Worm (Caenorhabditis elegans) whole organism, L1 larva: ENCODE results near the gene ostb-1.
A peak's percentile ranks its signal among the peaks of the same experiment; 100 is the strongest.

Source experiments
- C04F5.9 ChIP-seq: sonication (generic microtip); optimal IDR thresholded peaks from 2 replicates; lab custom pipeline; 2016; ENCODE audit warnings: missing genetic modification characterization, missing compliant biosample characterization
- C34B4.2 ChIP-seq: sonication (generic microtip); optimal IDR thresholded peaks from 2 replicates; lab custom pipeline; 2017; ENCODE audit warnings: mild to moderate bottlenecking, missing genetic modification characterization, missing compliant biosample characterization
- F16B12.6 ChIP-seq: fragments of 150-350 bp; optimal IDR thresholded peaks from 2 replicates; lab custom pipeline; 2014; ENCODE audit warnings: missing biosample characterization, missing genetic modification characterization
- aha-1 ChIP-seq: fragments of 150-350 bp; optimal IDR thresholded peaks from 2 replicates; lab custom pipeline; 2014; ENCODE audit warnings: missing biosample characterization, missing genetic modification characterization
- alr-1 ChIP-seq: fragments of 200-800 bp; sonication (Bioruptor generic); optimal IDR thresholded peaks from 2 replicates; lab custom pipeline; 2018; ENCODE audit warnings: borderline replicate concordance, mild to moderate bottlenecking, missing genetic modification characterization, missing compliant biosample characterization
- aly-2 ChIP-seq: fragments of 150-350 bp; optimal IDR thresholded peaks from 2 replicates; lab custom pipeline; 2014; ENCODE audit warnings: missing biosample characterization, missing genetic modification characterization
- ama-1 ChIP-seq: fragments of 150-350 bp; optimal IDR thresholded peaks from 2 replicates; lab custom pipeline; 2014
- ceh-82 ChIP-seq, 3 experiments: fragments of 150-350 bp in 1 of 3; sonication (generic microtip) in 2 of 3; optimal IDR thresholded peaks; 2 replicates each; lab custom pipeline; 2014 to 2017; ENCODE audit warnings: missing biosample characterization in 3 of 3, missing genetic modification characterization in 3 of 3
- ces-1 ChIP-seq: fragments of 150-350 bp; optimal IDR thresholded peaks from 2 replicates; lab custom pipeline; 2014; ENCODE audit warnings: missing biosample characterization, missing genetic modification reagents, missing genetic modification characterization
- dpl-1 ChIP-seq, 3 experiments: fragments of 150-350 bp in 2 of 3; sonication (generic microtip) in 1 of 3; optimal IDR thresholded peaks; 2 replicates each; lab custom pipeline; 2014 to 2017; ENCODE audit warnings: missing biosample characterization in 3 of 3, missing genetic modification characterization in 3 of 3, missing genetic modification reagents in 3 of 3
- dsc-1 ChIP-seq: sonication (generic microtip); optimal IDR thresholded peaks from 2 replicates; lab custom pipeline; 2016; ENCODE audit warnings: mild to moderate bottlenecking, missing genetic modification characterization, missing compliant biosample characterization
- efl-3 ChIP-seq: fragments of 200-800 bp; sonication (Bioruptor generic); optimal IDR thresholded peaks from 2 replicates; lab custom pipeline; 2018; ENCODE audit warnings: mild to moderate bottlenecking, missing genetic modification characterization, missing compliant biosample characterization
- egl-13 ChIP-seq: sonication (generic microtip); optimal IDR thresholded peaks from 2 replicates; lab custom pipeline; 2016; ENCODE audit warnings: missing genotype, missing genetic modification reagents, missing genetic modification characterization, missing compliant biosample characterization
- egl-27 ChIP-seq, 2 experiments: fragments of 150-350 bp in 1 of 2; sonication (generic microtip); optimal IDR thresholded peaks; 3 replicates each; lab custom pipeline; 2017 to 2018; ENCODE audit warnings: missing biosample characterization in 2 of 2, missing genetic modification characterization in 2 of 2, missing genetic modification reagents in 2 of 2
- elt-3 ChIP-seq, 6 experiments: fragments of 150-350 bp in 1 of 6; sonication (generic microtip); optimal IDR thresholded peaks; 2 replicates each; lab custom pipeline; 2017 to 2018; ENCODE audit warnings: missing biosample characterization in 6 of 6, missing genetic modification characterization in 6 of 6, inconsistent platforms in 1 of 6
- fkh-10 ChIP-seq: sonication (generic microtip); optimal IDR thresholded peaks from 2 replicates; lab custom pipeline; 2017; ENCODE audit warnings: missing biosample characterization, missing genetic modification reagents, missing genetic modification characterization
- fkh-4 ChIP-seq: sonication (generic microtip); optimal IDR thresholded peaks from 2 replicates; lab custom pipeline; 2016; ENCODE audit warnings: missing compliant biosample characterization, missing genetic modification characterization, borderline replicate concordance
- fkh-8 ChIP-seq: sonication (generic microtip); optimal IDR thresholded peaks from 2 replicates; lab custom pipeline; 2016; ENCODE audit warnings: mild to moderate bottlenecking, missing genetic modification characterization, missing compliant biosample characterization
- fos-1 ChIP-seq: fragments of 150-350 bp; optimal IDR thresholded peaks from 2 replicates; lab custom pipeline; 2014; ENCODE audit warnings: missing biosample characterization, missing genetic modification characterization
- grh-1 ChIP-seq: fragments of 200-800 bp; sonication (Bioruptor generic); IDR thresholded peaks from 2 replicates; pipeline ENCODE4 v1.3.6; 2022; ENCODE audit warnings: missing genetic modification reagents, missing genetic modification characterization, missing compliant biosample characterization
- hlh-17 ChIP-seq: fragments of 200-800 bp; sonication (Bioruptor generic); optimal IDR thresholded peaks from 2 replicates; lab custom pipeline; 2018; ENCODE audit warnings: missing genetic modification characterization, mild to moderate bottlenecking, missing compliant biosample characterization, moderate library complexity, borderline replicate concordance
- isw-1 ChIP-seq: fragments of 200-800 bp; sonication (Bioruptor generic); IDR thresholded peaks from 2 replicates; pipeline ENCODE4 v1.3.6; 2022; ENCODE audit warnings: missing genetic modification characterization, missing compliant biosample characterization
- jun-1 ChIP-seq: fragments of 150-350 bp; optimal IDR thresholded peaks from 2 replicates; lab custom pipeline; 2014; ENCODE audit warnings: missing biosample characterization, missing genetic modification reagents, missing genetic modification characterization
- lin-13 ChIP-seq: fragments of 150-350 bp; optimal IDR thresholded peaks from 2 replicates; lab custom pipeline; 2014; ENCODE audit warnings: missing biosample characterization, missing genetic modification reagents, missing genetic modification characterization
- lin-14 ChIP-seq: fragments of 200-800 bp; sonication (Bioruptor generic); optimal IDR thresholded peaks from 2 replicates; lab custom pipeline; 2018; ENCODE audit warnings: mild to moderate bottlenecking, missing genetic modification characterization, moderate library complexity, missing compliant biosample characterization
- lin-39 ChIP-seq: fragments of 150-350 bp; optimal IDR thresholded peaks from 2 replicates; lab custom pipeline; 2014; ENCODE audit warnings: missing biosample characterization, missing genetic modification reagents, missing genetic modification characterization
- lir-3 ChIP-seq: sonication (generic microtip); optimal IDR thresholded peaks from 2 replicates; lab custom pipeline; 2016; ENCODE audit warnings: mild to moderate bottlenecking, missing genetic modification characterization, moderate library complexity, missing compliant biosample characterization; ENCODE audit not compliant: poor library complexity
- lsy-2 ChIP-seq, 2 experiments: fragments of 150-350 bp; optimal IDR thresholded peaks; 2 replicates each; lab custom pipeline; 2014; ENCODE audit warnings: missing biosample characterization in 2 of 2, missing genetic modification characterization in 2 of 2
- mab-9 ChIP-seq: fragments of 200-800 bp; sonication (Bioruptor generic); IDR thresholded peaks from 2 replicates; pipeline ENCODE4 v1.3.6; 2022; ENCODE audit warnings: missing genetic modification reagents, missing genetic modification characterization, missing compliant biosample characterization
- mdl-1 ChIP-seq, 2 experiments: fragments of 150-350 bp; optimal IDR thresholded peaks; 2 replicates each; lab custom pipeline; 2014 to 2017; ENCODE audit warnings: missing biosample characterization in 2 of 2, missing genetic modification characterization in 2 of 2, inconsistent platforms in 1 of 2
- mep-1 ChIP-seq: fragments of 150-350 bp; optimal IDR thresholded peaks from 2 replicates; lab custom pipeline; 2014; ENCODE audit warnings: missing biosample characterization, missing genetic modification characterization
- nhr-47 ChIP-seq: sonication (generic microtip); optimal IDR thresholded peaks from 2 replicates; lab custom pipeline; 2016; ENCODE audit warnings: mild to moderate bottlenecking, missing genetic modification characterization, moderate library complexity, missing compliant biosample characterization
- nhr-85 ChIP-seq: sonication (generic microtip); peaks from one replicate; lab custom pipeline; 2016; ENCODE audit warnings: missing genetic modification characterization, inconsistent platforms, missing compliant biosample characterization
- nhr-90 ChIP-seq: sonication (generic microtip); optimal IDR thresholded peaks from 2 replicates; lab custom pipeline; 2016; ENCODE audit warnings: mild to moderate bottlenecking, missing genetic modification characterization, missing compliant biosample characterization; ENCODE audit not compliant: poor library complexity
- pag-3 ChIP-seq: sonication (generic microtip); optimal IDR thresholded peaks from 2 replicates; lab custom pipeline; 2017; ENCODE audit warnings: missing genetic modification characterization, mild to moderate bottlenecking, missing compliant biosample characterization, antibody characterized with exemption, borderline replicate concordance; ENCODE audit not compliant: insufficient read depth
- pax-3 ChIP-seq: fragments of 200-800 bp; sonication (Bioruptor generic); optimal IDR thresholded peaks from 2 replicates; lab custom pipeline; 2018; ENCODE audit warnings: mild to moderate bottlenecking, missing genetic modification characterization, moderate library complexity, missing compliant biosample characterization
- pqm-1 ChIP-seq: sonication (generic microtip); optimal IDR thresholded peaks from 3 replicates; lab custom pipeline; 2017; ENCODE audit warnings: missing biosample characterization, missing genetic modification characterization
- snpc-4 ChIP-seq: fragments of 150-350 bp; optimal IDR thresholded peaks from 2 replicates; lab custom pipeline; 2014; ENCODE audit warnings: missing biosample characterization, missing genetic modification characterization
- sox-4 ChIP-seq: sonication (generic microtip); optimal IDR thresholded peaks from 2 replicates; lab custom pipeline; 2016; ENCODE audit warnings: missing genetic modification characterization, missing compliant biosample characterization
- sptf-1 ChIP-seq: fragments of 150-350 bp; optimal IDR thresholded peaks from 2 replicates; lab custom pipeline; 2014; ENCODE audit warnings: missing biosample characterization, missing genetic modification characterization
- sup-37 ChIP-seq: fragments of 200-800 bp; sonication (Bioruptor generic); optimal IDR thresholded peaks from 2 replicates; lab custom pipeline; 2018; ENCODE audit warnings: mild to moderate bottlenecking, missing genetic modification characterization, missing compliant biosample characterization
- swsn-7 ChIP-seq: sonication (generic microtip); optimal IDR thresholded peaks from 2 replicates; lab custom pipeline; 2016; ENCODE audit warnings: missing genetic modification characterization, missing compliant biosample characterization
- tbx-2 ChIP-seq: sonication (generic microtip); optimal IDR thresholded peaks from 2 replicates; lab custom pipeline; 2016; ENCODE audit warnings: missing genetic modification characterization, missing compliant biosample characterization
- unc-130 ChIP-seq: fragments of 150-350 bp; optimal IDR thresholded peaks from 2 replicates; lab custom pipeline; 2017; ENCODE audit warnings: missing biosample characterization, missing genetic modification characterization, inconsistent platforms
- unc-62 ChIP-seq: fragments of 150-350 bp; optimal IDR thresholded peaks from 2 replicates; lab custom pipeline; 2014; ENCODE audit warnings: missing biosample characterization, missing genetic modification reagents, missing genetic modification characterization
- xbp-1 ChIP-seq: sonication (generic microtip); optimal IDR thresholded peaks from 2 replicates; lab custom pipeline; 2016; ENCODE audit warnings: missing genetic modification characterization, missing compliant biosample characterization
- zip-4 ChIP-seq: fragments of 200-800 bp; sonication (Bioruptor generic); optimal IDR thresholded peaks from 2 replicates; lab custom pipeline; 2018; ENCODE audit warnings: mild to moderate bottlenecking, missing genetic modification characterization, moderate library complexity, missing compliant biosample characterization
- ztf-11 ChIP-seq, 2 experiments: sonication (generic microtip); optimal IDR thresholded peaks; 2 replicates each; lab custom pipeline; 2016 to 2017; ENCODE audit warnings: missing genetic modification characterization in 2 of 2, missing biosample characterization in 1 of 2, missing compliant biosample characterization in 1 of 2
- ztf-4 ChIP-seq: fragments of 150-350 bp; optimal IDR thresholded peaks from 2 replicates; lab custom pipeline; 2014; ENCODE audit warnings: missing biosample characterization, missing genetic modification characterization

ostb-1 gene

DNA sequence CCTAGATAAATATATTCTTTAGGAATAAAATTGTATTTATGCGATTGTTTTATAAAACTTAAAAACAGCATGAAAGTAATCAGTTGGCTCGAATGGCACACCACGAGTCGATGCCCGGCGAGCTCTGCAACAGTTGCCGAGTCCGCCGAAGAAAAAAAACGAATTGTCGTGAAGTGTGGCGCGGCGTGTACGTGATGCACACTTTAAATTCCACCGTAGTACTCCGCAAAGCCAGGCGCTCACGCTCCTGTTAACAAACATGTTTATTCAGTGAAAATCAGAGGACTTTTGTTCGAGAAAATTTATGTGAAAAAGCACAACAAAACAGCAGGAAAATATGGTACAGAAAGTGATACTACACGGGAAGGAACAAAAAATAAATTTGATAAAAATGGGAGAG lies 6.3 kb downstream of the ostb-1 start (continued):
- TF ChIP-seq hlh-17 (GFP tag; lab: Kevin White, UChicago) = no peak
- TF ChIP-seq egl-27 (tag; optimal IDR thresholded peaks at IDR 0.05; lab: Kevin White, UChicago) = no peak
- TF ChIP-seq dsc-1 (tag; lab: Kevin White, UChicago) = no peak
- no peak for TF ChIP-seq ama-1 (lab: Kevin White, UChicago)
- TF ChIP-seq egl-13 (tag; lab: Kevin White, UChicago) = no peak
- no peak for TF ChIP-seq ztf-4
- TF ChIP-seq efl-3 (GFP tag; lab: Kevin White, UChicago) = no peak
- no peak for TF ChIP-seq lin-39
- peak; percentile 87 for TF ChIP-seq pag-3 (tag; lab: Kevin White, UChicago)
- TF ChIP-seq zip-4 (GFP tag; lab: Kevin White, UChicago) = no peak
- peak in 2 of 3 experiments; percentile 3 to 71 for TF ChIP-seq ceh-82 (tag; optimal IDR thresholded peaks at IDR 0.05; lab: Kevin White, UChicago)
- peak; percentile 17 for TF ChIP-seq lin-13 (GFP tag; lab: Kevin White, UChicago)
- TF ChIP-seq lir-3 (tag; lab: Kevin White, UChicago) = no peak
- peak; percentile 47 for TF ChIP-seq mep-1
- no peak for TF ChIP-seq nhr-90 (tag; lab: Kevin White, UChicago)
- peak; percentile 8 for TF ChIP-seq isw-1 (GFP tag; lab: Robert Waterston, UW)
- TF ChIP-seq F16B12.6 (tag; lab: Kevin White, UChicago) = peak; percentile 91
- TF ChIP-seq snpc-4 = peak; percentile 33
- TF ChIP-seq aha-1 (tag; lab: Kevin White, UChicago) = no peak
- TF ChIP-seq ces-1 = no peak
- TF ChIP-seq fkh-8 (tag; lab: Kevin White, UChicago) = peak; percentile 35
- TF ChIP-seq lin-14 (GFP tag; lab: Kevin White, UChicago) = no peak
- no peak for TF ChIP-seq aly-2 (tag; lab: Kevin White, UChicago)
- TF ChIP-seq unc-62 = no peak
- TF ChIP-seq fkh-4 (tag; lab: Kevin White, UChicago) = no peak
- no peak for TF ChIP-seq pqm-1 (tag; lab: Kevin White, UChicago)
- peak in 1 of 2 experiments; percentile 15 for TF ChIP-seq mdl-1 (tag; optimal IDR thresholded peaks at IDR 0.05; lab: Kevin White, UChicago)
- no peak for TF ChIP-seq jun-1 (tag; lab: Kevin White, UChicago)
- TF ChIP-seq fos-1 (tag; lab: Kevin White, UChicago) = no peak
- peak; percentile 90 to 98 for TF ChIP-seq lsy-2 (tag; optimal IDR thresholded peaks at IDR 0.05; lab: Kevin White, UChicago)
- TF ChIP-seq sox-4 (tag; lab: Kevin White, UChicago) = no peak
- peak; percentile 30 for TF ChIP-seq nhr-47 (tag; lab: Kevin White, UChicago)
- no peak for TF ChIP-seq sptf-1
- peak; percentile 54 for TF ChIP-seq unc-130 (tag; lab: Kevin White, UChicago)
- peak; percentile 14 for TF ChIP-seq nhr-85 (tag; lab: Kevin White, UChicago)

- TF ChIP-seq grh-1 = no peak
- peak; percentile 34 for TF ChIP-seq tbx-2
- no peak for TF ChIP-seq egl-13 (tag; lab: Kevin White, UChicago)
- TF ChIP-seq ceh-82 (tag; optimal IDR thresholded peaks at IDR 0.05; lab: Kevin White, UChicago) = peak in 2 of 3 experiments; percentile 20 to 31
- no peak for TF ChIP-seq C34B4.2
- TF ChIP-seq nhr-47 (tag; lab: Kevin White, UChicago) = peak; percentile 52
- peak; percentile 53 for TF ChIP-seq xbp-1
- TF ChIP-seq ztf-4 = no peak
- no peak for TF ChIP-seq alr-1 (tag; lab: Kevin White, UChicago)
- TF ChIP-seq isw-1 (GFP tag; lab: Robert Waterston, UW) = no peak
- TF ChIP-seq aly-2 (tag; lab: Kevin White, UChicago) = no peak
- no peak for TF ChIP-seq ztf-11 (tag; optimal IDR thresholded peaks at IDR 0.05; lab: Kevin White, UChicago)
- no peak for TF ChIP-seq pax-3 (tag; lab: Kevin White, UChicago)
- peak; percentile 36 for TF ChIP-seq lin-13 (GFP tag; lab: Kevin White, UChicago)
- no peak for TF ChIP-seq sup-37 (GFP tag; lab: Kevin White, UChicago)
- peak; percentile 13 for TF ChIP-seq mep-1
- TF ChIP-seq efl-3 (GFP tag; lab: Kevin White, UChicago) = no peak
- peak; percentile 58 for TF ChIP-seq F16B12.6 (tag; lab: Kevin White, UChicago)
- TF ChIP-seq dpl-1 (GFP tag; optimal IDR thresholded peaks at IDR 0.05; lab: Kevin White, UChicago) = peak; percentile 42 to 63 (median 52)
- no peak for TF ChIP-seq fkh-10 (GFP tag; lab: Kevin White, UChicago)
- TF ChIP-seq C04F5.9 (tag; lab: Kevin White, UChicago) = no peak
- peak; percentile 68 to 87 for TF ChIP-seq lsy-2 (tag; optimal IDR thresholded peaks at IDR 0.05; lab: Kevin White, UChicago)
- peak; percentile 58 for TF ChIP-seq swsn-7 (tag; lab: Kevin White, UChicago)
- TF ChIP-seq mab-9 (GFP tag; lab: Robert Waterston, UW) = no peak
- TF ChIP-seq elt-3 (tag; optimal IDR thresholded peaks at IDR 0.05; lab: Kevin White, UChicago) = peak in 2 of 6 experiments; percentile 12 to 43
- TF ChIP-seq unc-130 (tag; lab: Kevin White, UChicago) = peak; percentile 22
Measured at ce11 chrII:7873843-7874372, 9.6 kb downstream of the ostb-1 start, which contains the start of gene T01H3.3. T01H3.3 (minus strand) TSS chrII:7873893.
